Worm (Caenorhabditis elegans) whole organism, L3 larva: Measurements from ENCODE around the gene F27D9.7.
A peak's percentile ranks its signal among the peaks of the same experiment; 100 is the strongest.

Source experiments
- R02D3.7 ChIP-seq: fragments of 150-350 bp; optimal IDR thresholded peaks from 2 replicates; lab custom pipeline; 2014; ENCODE audit warnings: missing biosample characterization, missing genetic modification characterization
- ama-1 ChIP-seq: fragments of 150-350 bp; optimal IDR thresholded peaks from 2 replicates; lab custom pipeline; 2018
- ceh-16 ChIP-seq: sonication (generic microtip); optimal IDR thresholded peaks from 2 replicates; lab custom pipeline; 2017; ENCODE audit warnings: missing biosample characterization, missing genetic modification characterization
- ceh-28 ChIP-seq: fragments of 150-350 bp; optimal IDR thresholded peaks from 2 replicates; lab custom pipeline; 2014; ENCODE audit warnings: missing biosample characterization, missing genetic modification reagents, missing genetic modification characterization
- ceh-9 ChIP-seq: sonication (generic microtip); optimal IDR thresholded peaks from 2 replicates; lab custom pipeline; 2018; ENCODE audit warnings: missing biosample characterization, missing genetic modification characterization
- daf-12 ChIP-seq: fragments of 150-350 bp; optimal IDR thresholded peaks from 2 replicates; lab custom pipeline; 2014; ENCODE audit warnings: missing biosample characterization, missing genetic modification reagents, missing genetic modification characterization
- elt-1 ChIP-seq: fragments of 150-350 bp; optimal IDR thresholded peaks from 2 replicates; lab custom pipeline; 2014; ENCODE audit warnings: missing biosample characterization, missing genetic modification characterization
- eor-1 ChIP-seq, 2 experiments: fragments of 150-350 bp; optimal IDR thresholded peaks; 2 replicates each; lab custom pipeline; 2014 to 2018; ENCODE audit warnings: missing biosample characterization in 2 of 2, missing genetic modification characterization in 2 of 2
- fkh-10 ChIP-seq: sonication (generic microtip); optimal IDR thresholded peaks from 2 replicates; lab custom pipeline; 2017; ENCODE audit warnings: missing biosample characterization, missing genetic modification reagents, missing genetic modification characterization
- hmg-11 ChIP-seq: sonication (generic microtip); optimal IDR thresholded peaks from 2 replicates; lab custom pipeline; 2016; ENCODE audit warnings: missing genetic modification characterization, missing compliant biosample characterization
- jun-1 ChIP-seq: fragments of 150-350 bp; optimal IDR thresholded peaks from 2 replicates; lab custom pipeline; 2014; ENCODE audit warnings: missing biosample characterization, missing genetic modification reagents, missing genetic modification characterization
- lin-15B ChIP-seq: fragments of 150-350 bp; optimal IDR thresholded peaks from 2 replicates; lab custom pipeline; 2014; ENCODE audit warnings: missing biosample characterization, missing genetic modification characterization
- mdl-1 ChIP-seq: fragments of 150-350 bp; optimal IDR thresholded peaks from 2 replicates; lab custom pipeline; 2014; ENCODE audit warnings: missing biosample characterization, missing genetic modification characterization
- mml-1 ChIP-seq: fragments of 150-350 bp; sonication (generic microtip); optimal IDR thresholded peaks from 3 replicates; lab custom pipeline; 2014; ENCODE audit warnings: missing biosample characterization, missing genetic modification characterization
- nfya-1 ChIP-seq: sonication (generic microtip); optimal IDR thresholded peaks from 2 replicates; lab custom pipeline; 2017; ENCODE audit warnings: missing genetic modification characterization, mild to moderate bottlenecking, missing compliant biosample characterization, antibody characterized with exemption, moderate library complexity; ENCODE audit not compliant: insufficient read depth
- nhr-23 ChIP-seq: fragments of 150-350 bp; optimal IDR thresholded peaks from 2 replicates; lab custom pipeline; 2014; ENCODE audit warnings: missing biosample characterization, missing genetic modification reagents, missing genetic modification characterization
- nhr-237 ChIP-seq: fragments of 150-350 bp; optimal IDR thresholded peaks from 2 replicates; lab custom pipeline; 2014; ENCODE audit warnings: missing biosample characterization, missing genetic modification characterization
- nhr-25 ChIP-seq: sonication (generic microtip); optimal IDR thresholded peaks from 2 replicates; lab custom pipeline; 2017; ENCODE audit warnings: missing biosample characterization, missing genetic modification characterization
- nhr-77 ChIP-seq: fragments of 150-350 bp; optimal IDR thresholded peaks from 2 replicates; lab custom pipeline; 2014; ENCODE audit warnings: missing biosample characterization, missing genetic modification characterization
- sea-2 ChIP-seq: fragments of 150-350 bp; sonication (generic microtip); optimal IDR thresholded peaks from 4 replicates; lab custom pipeline; 2014; ENCODE audit warnings: missing biosample characterization, missing genetic modification reagents, missing genetic modification characterization
- skn-1 ChIP-seq: fragments of 150-350 bp; optimal IDR thresholded peaks from 2 replicates; lab custom pipeline; 2014; ENCODE audit warnings: missing biosample characterization, missing genetic modification characterization
- unc-39 ChIP-seq: sonication (generic microtip); optimal IDR thresholded peaks from 4 replicates; lab custom pipeline; 2017; ENCODE audit warnings: missing biosample characterization, missing genetic modification characterization

Gene F27D9.7

DNA sequence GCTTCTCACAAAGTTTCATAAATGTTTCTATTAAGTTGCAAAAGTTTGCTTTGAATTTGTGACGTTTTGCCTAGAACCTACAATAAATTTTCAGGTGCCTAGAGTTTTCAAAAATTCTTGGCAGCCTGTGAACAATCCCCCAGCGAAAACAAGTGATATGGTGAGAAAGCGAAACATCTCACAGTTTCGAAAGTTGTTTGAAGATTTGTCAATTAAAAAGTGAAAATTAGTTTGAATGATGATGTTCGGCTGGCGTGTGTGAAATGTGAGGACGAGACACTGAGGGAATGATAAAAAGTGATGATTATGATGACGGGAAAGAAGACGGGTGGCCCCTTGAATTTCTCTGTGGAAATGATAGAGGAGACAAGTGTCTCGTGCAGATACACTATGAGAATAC, 31.8 kb downstream of the F27D9.7 start:
- TF ChIP-seq nfya-1 (no peak), sea-2 (GFP tag; lab: Kevin White, UChicago) (no peak), mdl-1 (tag; lab: Kevin White, UChicago) (no peak), ceh-28 (no peak)
- TF ChIP-seq, all 47 proteins: peak for 0

DNA sequence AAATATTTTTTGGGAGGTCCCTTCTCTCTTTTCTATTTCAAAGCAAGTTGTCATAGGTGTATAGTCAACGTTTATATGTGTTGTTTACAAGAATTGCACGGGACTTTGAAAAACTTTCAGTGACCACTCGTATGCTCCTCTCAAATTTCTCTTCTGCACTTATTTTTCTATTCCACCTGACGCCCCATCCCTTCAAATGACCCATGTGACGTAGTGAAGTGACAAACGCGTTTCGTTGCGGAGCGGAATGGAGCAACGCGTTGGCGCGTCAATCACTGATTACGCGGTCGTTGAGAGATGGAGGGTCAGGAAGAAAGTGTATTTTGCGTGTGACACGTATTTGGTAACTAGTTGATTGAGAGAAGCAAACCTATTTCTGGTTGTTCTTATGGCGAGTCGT, 34.5 kb downstream of the F27D9.7 start:
- TF ChIP-seq R02D3.7 (tag; lab: Kevin White, UChicago) = no peak
- no peak for TF ChIP-seq skn-1 (tag; lab: Kevin White, UChicago)
- peak; percentile 43 for TF ChIP-seq nfya-1
- TF ChIP-seq hmg-11 (tag; lab: Kevin White, UChicago) = no peak
- TF ChIP-seq, all 47 proteins: peak for 1

DNA sequence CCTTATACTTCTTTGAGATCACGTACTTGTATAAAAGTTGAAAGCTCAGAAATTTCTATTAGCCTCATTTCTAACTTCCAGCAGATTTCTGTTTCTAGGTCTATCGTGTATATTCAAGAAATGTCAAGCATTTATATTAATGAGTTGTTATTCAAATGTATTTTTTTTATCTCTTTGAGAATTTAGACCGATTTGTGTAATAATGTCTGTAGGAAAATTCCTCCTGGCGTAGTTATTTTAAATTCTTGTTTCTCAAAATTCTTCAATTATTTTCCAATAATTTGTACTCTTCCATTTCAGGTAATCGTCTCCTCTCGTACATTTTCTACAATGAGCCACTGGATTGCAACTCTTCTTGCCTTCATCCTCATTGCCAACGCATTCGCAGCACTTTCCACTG, 43.2 kb downstream of the F27D9.7 start, which contains the start of gene nlp-61:
TSS of gene nlp-61 (plus strand) at position 301 of the 400 bp plus-strand sequence.
- no peak for TF ChIP-seq ceh-16 (tag; lab: Kevin White, UChicago)
- no peak for TF ChIP-seq ama-1 (lab: Kevin White, UChicago)
- TF ChIP-seq mml-1 = no peak
- no peak for TF ChIP-seq nhr-77 (tag; lab: Kevin White, UChicago)
- no peak for TF ChIP-seq fkh-10 (GFP tag; lab: Kevin White, UChicago)
- TF ChIP-seq nhr-237 = no peak
- TF ChIP-seq ceh-28 = no peak
- no peak for TF ChIP-seq daf-12 (tag; lab: Kevin White, UChicago)
- no peak for TF ChIP-seq unc-39
- TF ChIP-seq nhr-23 = no peak
- TF ChIP-seq ceh-9 (tag; lab: Kevin White, UChicago) = no peak
- no peak for TF ChIP-seq nfya-1
- no peak for TF ChIP-seq elt-1 (tag; lab: Kevin White, UChicago)
- no peak for TF ChIP-seq jun-1 (tag; lab: Kevin White, UChicago)
- no peak for TF ChIP-seq nhr-25 (tag; lab: Kevin White, UChicago)
- no peak for TF ChIP-seq eor-1 (tag; optimal IDR thresholded peaks at IDR 0.05; lab: Kevin White, UChicago)
- no peak for TF ChIP-seq sea-2 (GFP tag; lab: Kevin White, UChicago)
- no peak for TF ChIP-seq skn-1 (tag; lab: Kevin White, UChicago)
- TF ChIP-seq lin-15B (tag; lab: Kevin White, UChicago) = no peak
